Fruit fly (Drosophila melanogaster) whole organism, embryonic: ENCODE measurements around the gene CG31365.
A peak's percentile ranks its signal among the peaks of the same experiment; 100 is the strongest.

Source experiments
- ATbp ChIP-seq: fragments of 200-800 bp; sonication (Bioruptor generic); optimal IDR thresholded peaks from 2 replicates; lab custom pipeline; 2017; ENCODE audit warnings: missing biosample characterization, mild to moderate bottlenecking, missing genetic modification characterization, missing genetic modification reagents
- Bdp1 ChIP-seq: fragments of 200-800 bp; sonication (Bioruptor generic); optimal IDR thresholded peaks from 3 replicates; lab custom pipeline; 2016; ENCODE audit warnings: missing biosample characterization, missing genetic modification characterization
- CG13624 ChIP-seq: fragments of 200-800 bp; sonication (Bioruptor generic); optimal IDR thresholded peaks from 2 replicates; lab custom pipeline; 2016; ENCODE audit warnings: missing biosample characterization, missing genetic modification characterization
- CG2712 ChIP-seq: fragments of 200-800 bp; optimal IDR thresholded peaks from 3 replicates; lab custom pipeline; 2019; ENCODE audit warnings: missing biosample characterization, mild to moderate bottlenecking, missing genetic modification characterization, moderate library complexity
- CG30020 ChIP-seq: fragments of 200-800 bp; optimal IDR thresholded peaks from 2 replicates; lab custom pipeline; 2019; ENCODE audit warnings: missing biosample characterization, mild to moderate bottlenecking, missing genetic modification characterization, moderate library complexity
- CG30403 ChIP-seq: fragments of 200-800 bp; sonication (Bioruptor generic); optimal IDR thresholded peaks from 3 replicates; lab custom pipeline; 2016; ENCODE audit warnings: missing biosample characterization, missing genetic modification characterization
- CG3407 ChIP-seq: fragments of 200-800 bp; sonication (Bioruptor generic); optimal IDR thresholded peaks from 2 replicates; lab custom pipeline; 2018; ENCODE audit warnings: missing biosample characterization, mild to moderate bottlenecking, missing genetic modification characterization
- CG5180 ChIP-seq: fragments of 200-800 bp; sonication (Bioruptor generic); optimal IDR thresholded peaks from 3 replicates; lab custom pipeline; 2017; ENCODE audit warnings: missing biosample characterization, missing genetic modification characterization, mild to moderate bottlenecking, moderate library complexity, missing genetic modification reagents
- CG6175 ChIP-seq: fragments of 200-800 bp; sonication (Bioruptor generic); IDR thresholded peaks from 3 replicates; pipeline ENCODE4 v1.3.6; 2022; ENCODE audit warnings: missing biosample characterization, missing genetic modification characterization
- CG6654 ChIP-seq: fragments of 200-800 bp; sonication (Bioruptor generic); optimal IDR thresholded peaks from 2 replicates; lab custom pipeline; 2017; ENCODE audit warnings: missing biosample characterization, mild to moderate bottlenecking, missing genetic modification characterization
- CG6791 ChIP-seq: fragments of 200-800 bp; sonication (Bioruptor generic); IDR thresholded peaks from 3 replicates; pipeline ENCODE4 v1.3.6; 2022; ENCODE audit warnings: missing biosample characterization, missing genetic modification characterization; ENCODE audit not compliant: partially characterized antibody
- CG7839 ChIP-seq: fragments of 200-800 bp; sonication (Bioruptor generic); optimal IDR thresholded peaks from 3 replicates; lab custom pipeline; 2018; ENCODE audit warnings: missing biosample characterization, mild to moderate bottlenecking, missing genetic modification characterization, moderate library complexity
- CG7987 ChIP-seq: fragments of 200-800 bp; sonication (Bioruptor generic); optimal IDR thresholded peaks from 2 replicates; lab custom pipeline; 2018; ENCODE audit warnings: missing biosample characterization, mild to moderate bottlenecking, missing genetic modification characterization, moderate library complexity
- CG8089 ChIP-seq: fragments of 200-800 bp; sonication (Bioruptor generic); optimal IDR thresholded peaks from 3 replicates; lab custom pipeline; 2016; ENCODE audit warnings: missing biosample characterization, missing genetic modification characterization
- CG8281 ChIP-seq: fragments of 200-800 bp; sonication (Bioruptor generic); optimal IDR thresholded peaks from 2 replicates; lab custom pipeline; 2018; ENCODE audit warnings: missing biosample characterization, mild to moderate bottlenecking, missing genetic modification characterization, moderate library complexity
- CG8359 ChIP-seq: fragments of 200-800 bp; sonication (Bioruptor generic); optimal IDR thresholded peaks from 2 replicates; lab custom pipeline; 2017; ENCODE audit warnings: missing biosample characterization, mild to moderate bottlenecking, missing genetic modification characterization, borderline replicate concordance
- CG9727 ChIP-seq: fragments of 200-800 bp; sonication (Bioruptor generic); optimal IDR thresholded peaks from 3 replicates; lab custom pipeline; 2017; ENCODE audit warnings: missing biosample characterization, mild to moderate bottlenecking, missing genetic modification characterization
- Dref ChIP-seq: fragments of 200-800 bp; sonication (Bioruptor generic); IDR thresholded peaks from 2 replicates; pipeline ENCODE4 v1.3.6; 2022; ENCODE audit warnings: missing biosample characterization, missing genetic modification characterization
- E2f2 ChIP-seq: fragments of 200-800 bp; sonication (Bioruptor generic); IDR thresholded peaks from 2 replicates; pipeline ENCODE4 v1.3.6; 2022; ENCODE audit warnings: missing biosample characterization, missing genetic modification characterization
- Fer1 ChIP-seq: fragments of 200-800 bp; sonication (Bioruptor generic); optimal IDR thresholded peaks from 2 replicates; lab custom pipeline; 2017; ENCODE audit warnings: missing biosample characterization, mild to moderate bottlenecking, missing genetic modification characterization
- Gug ChIP-seq: fragments of 200-800 bp; sonication (Bioruptor generic); IDR thresholded peaks from 4 replicates; pipeline ENCODE4 v1.3.6; 2022; ENCODE audit warnings: missing biosample characterization, missing genetic modification characterization
- Hr51 ChIP-seq, 2 experiments: fragments of 200-800 bp; sonication (Bioruptor generic); optimal IDR thresholded peaks; 2 replicates in 1 of 2; 3 replicates in 1 of 2; lab custom pipeline; 2016 to 2018; ENCODE audit warnings: missing biosample characterization in 2 of 2, missing genetic modification characterization in 2 of 2, mild to moderate bottlenecking in 1 of 2, moderate library complexity in 1 of 2
- Oaz ChIP-seq: fragments of 200-800 bp; sonication (Bioruptor generic); IDR thresholded peaks from 2 replicates; pipeline ENCODE4 v1.3.6; 2022; ENCODE audit warnings: missing biosample characterization, missing genetic modification characterization
- Oli ChIP-seq: fragments of 200-800 bp; sonication (Bioruptor generic); optimal IDR thresholded peaks from 2 replicates; lab custom pipeline; 2018; ENCODE audit warnings: missing biosample characterization, mild to moderate bottlenecking, missing genetic modification characterization, moderate library complexity
- Rfx ChIP-seq: fragments of 200-800 bp; sonication (Bioruptor generic); IDR thresholded peaks from 2 replicates; pipeline ENCODE4 v1.3.6; 2022; ENCODE audit warnings: missing biosample characterization, missing genetic modification characterization
- Sin3A ChIP-seq: fragments of >200 bp; optimal IDR thresholded peaks from 2 replicates; lab custom pipeline; 2018
- bab2 ChIP-seq: fragments of 200-800 bp; sonication (Bioruptor generic); optimal IDR thresholded peaks from 2 replicates; lab custom pipeline; 2016; ENCODE audit warnings: missing biosample characterization, missing genetic modification characterization
- bbx ChIP-seq: fragments of 200-800 bp; sonication (Bioruptor generic); IDR thresholded peaks from 2 replicates; pipeline ENCODE4 v1.3.6; 2022; ENCODE audit warnings: missing biosample characterization, missing genetic modification characterization; ENCODE audit not compliant: partially characterized antibody
- bcd ChIP-seq: fragments of 200-800 bp; sonication (Bioruptor generic); optimal IDR thresholded peaks from 2 replicates; lab custom pipeline; 2017; ENCODE audit warnings: missing biosample characterization, mild to moderate bottlenecking, missing genetic modification characterization
- bowl ChIP-seq: fragments of 200-800 bp; sonication (Bioruptor generic); IDR thresholded peaks from 2 replicates; pipeline ENCODE4 v1.3.6; 2022; ENCODE audit warnings: missing biosample characterization, missing genetic modification characterization
- fd102C ChIP-seq: fragments of 200-800 bp; sonication (Bioruptor generic); optimal IDR thresholded peaks from 2 replicates; lab custom pipeline; 2018; ENCODE audit warnings: missing biosample characterization, mild to moderate bottlenecking, missing genetic modification characterization, moderate library complexity
- fu2 ChIP-seq: fragments of 200-800 bp; sonication (Bioruptor generic); optimal IDR thresholded peaks from 2 replicates; lab custom pipeline; 2016; ENCODE audit warnings: missing biosample characterization, missing genetic modification characterization
- gfzf ChIP-seq: fragments of 200-800 bp; sonication (Bioruptor generic); optimal IDR thresholded peaks from 2 replicates; lab custom pipeline; 2016; ENCODE audit warnings: missing biosample characterization, mild to moderate bottlenecking, missing genetic modification characterization, moderate library complexity
- ind ChIP-seq: fragments of 200-800 bp; sonication (Bioruptor generic); optimal IDR thresholded peaks from 3 replicates; lab custom pipeline; 2016; ENCODE audit warnings: missing biosample characterization, missing genetic modification characterization
- jing ChIP-seq: fragments of 200-800 bp; sonication (Bioruptor generic); optimal IDR thresholded peaks from 2 replicates; lab custom pipeline; 2018; ENCODE audit warnings: missing biosample characterization, mild to moderate bottlenecking, missing genetic modification characterization
- kay ChIP-seq: fragments of 200-800 bp; sonication (Bioruptor generic); optimal IDR thresholded peaks from 2 replicates; lab custom pipeline; 2016; ENCODE audit warnings: missing biosample characterization, missing genetic modification characterization
- luna ChIP-seq: fragments of 200-800 bp; sonication (Bioruptor generic); optimal IDR thresholded peaks from 2 replicates; lab custom pipeline; 2016; ENCODE audit warnings: missing biosample characterization, missing genetic modification characterization
- mam ChIP-seq: fragments of 200-800 bp; sonication (Bioruptor generic); optimal IDR thresholded peaks from 3 replicates; lab custom pipeline; 2016; ENCODE audit warnings: missing biosample characterization, missing genetic modification characterization
- pan ChIP-seq, 4 experiments: fragments of >200 bp in 3 of 4; fragments of 200-800 bp in 1 of 4; sonication (Bioruptor generic) in 1 of 4; optimal IDR thresholded peaks in 3 of 4; IDR thresholded peaks in 1 of 4; 2 replicates each; pipeline versions ENCODE4 v1.3.6 to Lab custom; 2017 to 2022; ENCODE audit warnings: missing biosample characterization in 2 of 4, missing genetic modification characterization in 2 of 4, mixed read lengths in 1 of 4
- pzg ChIP-seq: fragments of 200-800 bp; sonication (Bioruptor generic); optimal IDR thresholded peaks from 3 replicates; lab custom pipeline; 2018; ENCODE audit warnings: missing biosample characterization, mild to moderate bottlenecking, missing genetic modification characterization, moderate library complexity
- repo ChIP-seq: fragments of 200-800 bp; sonication (Bioruptor generic); optimal IDR thresholded peaks from 2 replicates; lab custom pipeline; 2016; ENCODE audit warnings: missing biosample characterization, missing genetic modification characterization
- rib ChIP-seq: fragments of 200-800 bp; sonication (Bioruptor generic); IDR thresholded peaks from 2 replicates; pipeline ENCODE4 v1.3.6; 2022; ENCODE audit warnings: missing biosample characterization, missing genetic modification characterization
- scrt ChIP-seq: fragments of 200-800 bp; sonication (Bioruptor generic); optimal IDR thresholded peaks from 2 replicates; lab custom pipeline; 2018; ENCODE audit warnings: missing biosample characterization, mild to moderate bottlenecking, missing genetic modification characterization, moderate library complexity
- slbo ChIP-seq: fragments of 200-800 bp; sonication (Bioruptor generic); IDR thresholded peaks from 2 replicates; pipeline ENCODE4 v1.3.6; 2022; ENCODE audit warnings: missing biosample characterization, missing genetic modification characterization
- stwl ChIP-seq: fragments of 200-800 bp; sonication (Bioruptor generic); optimal IDR thresholded peaks from 3 replicates; lab custom pipeline; 2018; ENCODE audit warnings: missing biosample characterization, mild to moderate bottlenecking, missing genetic modification characterization, moderate library complexity
- tgo ChIP-seq: fragments of 200-800 bp; sonication (Bioruptor generic); IDR thresholded peaks from 3 replicates; pipeline ENCODE4 v1.3.6; 2022; ENCODE audit warnings: missing biosample characterization, missing genetic modification characterization
- unc-4 ChIP-seq: fragments of 200-800 bp; sonication (Bioruptor generic); IDR thresholded peaks from 2 replicates; pipeline ENCODE4 v1.3.6; 2022; ENCODE audit warnings: missing biosample characterization, missing genetic modification characterization; ENCODE audit not compliant: partially characterized antibody
- unpg ChIP-seq: fragments of 200-800 bp; sonication (Bioruptor generic); optimal IDR thresholded peaks from 3 replicates; lab custom pipeline; 2018; ENCODE audit warnings: missing biosample characterization, mild to moderate bottlenecking, missing genetic modification characterization, moderate library complexity

CG31365 gene

DNA sequence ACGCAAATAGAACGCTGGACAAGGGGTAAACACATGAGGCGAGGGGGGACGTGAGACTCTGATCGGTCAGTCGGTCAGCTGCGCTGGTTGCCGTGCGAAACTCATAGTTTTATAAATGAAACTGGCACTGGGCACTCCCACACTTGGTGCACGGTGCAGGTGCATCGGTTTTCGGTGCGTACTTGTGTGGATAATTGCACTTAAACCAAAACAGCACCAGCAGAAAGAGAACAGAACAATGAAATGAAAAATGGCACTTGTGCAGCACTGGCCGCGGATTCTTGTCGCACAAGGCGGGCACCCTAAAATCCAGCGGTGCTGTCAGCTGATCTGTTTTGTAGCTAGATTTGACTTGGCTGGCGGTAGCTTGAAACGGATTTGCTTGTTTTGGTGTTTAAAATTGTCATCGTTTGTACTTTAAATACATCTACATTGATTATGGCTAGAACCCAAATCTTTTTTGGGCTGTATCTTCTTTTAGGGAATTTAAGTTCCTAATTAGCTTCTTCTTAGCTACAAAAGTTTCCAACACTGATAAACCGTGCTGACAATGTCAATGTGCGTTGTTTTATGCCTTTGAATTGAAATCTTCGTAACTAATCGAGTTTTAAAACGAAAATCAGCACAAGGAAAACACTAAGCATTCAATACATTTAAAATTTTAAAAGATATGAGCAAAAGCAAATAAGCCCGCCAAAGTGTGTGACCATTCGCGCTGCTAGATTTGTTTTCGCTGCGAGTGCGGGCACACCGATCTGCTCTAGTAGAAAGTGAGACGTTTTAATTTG lies 8.3 kb downstream of the CG31365 start, which contains the start of the genes Rassf and CenB1A (continued):
- TF ChIP-seq CG8359 (GFP tag; lab: Kevin White, UChicago) (no peak), CG6654 (GFP tag; lab: Kevin White, UChicago) (no peak), Hr51 (GFP tag; optimal IDR thresholded peaks at IDR 0.05; lab: Kevin White, UChicago) (peak; percentile 13 to 20), Dref (0 out of 2 replicates have a peak, but pooled peaks have one; percentile 31), pan (optimal IDR thresholded peaks at IDR 0.05; lab: Kevin White, UChicago) (no peak), pan (GFP tag; optimal IDR thresholded peaks at IDR 0.05 in 1 of 2, IDR thresholded peaks at IDR 0.05 in 1 of 2) (peak in 1 of 2 experiments; percentile 30), repo (peak; percentile 15), scrt (no peak), tgo (GFP tag; lab: Robert Waterston, UW) (peak; percentile 36; the same call in 1 of the 3 replicates), CG30403 (GFP tag; lab: Kevin White, UChicago) (peak; percentile 76), gfzf (GFP tag; lab: Kevin White, UChicago) (peak; percentile 84), CG6175 (GFP tag; lab: Robert Waterston, UW) (no peak), fu2 (GFP tag; lab: Kevin White, UChicago) (peak; percentile 51), bab2 (GFP tag; lab: Kevin White, UChicago) (peak; percentile 23), CG8089 (GFP tag; lab: Kevin White, UChicago) (no peak), kay (GFP tag; lab: Kevin White, UChicago) (peak; percentile 19), CG7987 (GFP tag; lab: Kevin White, UChicago) (no peak), CG7839 (tag; lab: Kevin White, UChicago) (peak; percentile 37), Sin3A (peak; percentile 87), CG9727 (GFP tag; lab: Kevin White, UChicago) (peak; percentile 13), ATbp (no peak), pzg (GFP tag; lab: Kevin White, UChicago) (peak; percentile 50), CG2712 (tag; lab: Kevin White, UChicago) (peak; percentile 14), CG3407 (GFP tag; lab: Kevin White, UChicago) (no peak), unc-4 (GFP tag; lab: Robert Waterston, UW) (peak; percentile 46), CG30020 (peak; percentile 25), Fer1 (GFP tag; lab: Kevin White, UChicago) (peak; percentile 18), ind (peak; percentile 45), CG5180 (GFP tag; lab: Kevin White, UChicago) (no peak), Rfx (GFP tag; lab: Robert Waterston, UW) (peak; percentile 52), bbx (GFP tag; lab: Robert Waterston, UW) (peak; percentile 72), unpg (no peak), bcd (GFP tag; lab: Kevin White, UChicago) (peak; percentile 24), fd102C (GFP tag; lab: Kevin White, UChicago) (no peak), luna (GFP tag; lab: Kevin White, UChicago) (no peak), E2f2 (GFP tag; lab: Robert Waterston, UW) (peak; percentile 86), CG6791 (no peak), CG8281 (no peak), mam (peak; percentile 63), stwl (tag; lab: Kevin White, UChicago) (peak; percentile 87), rib (peak; percentile 9; the same call in 1 of the 2 replicates), Oli (tag; lab: Kevin White, UChicago) (peak; percentile 46), Gug (GFP tag; lab: Robert Waterston, UW) (0 out of 4 replicates have a peak, but pooled peaks have one; percentile 9), jing (no peak), slbo (GFP tag; lab: Robert Waterston, UW) (peak; percentile 70), bowl (no peak), Oaz (0 out of 2 replicates have a peak, but pooled peaks have one; percentile 28), CG13624 (GFP tag; lab: Kevin White, UChicago) (peak; percentile 64), Bdp1 (peak; percentile 37)
